Fruit fly (Drosophila melanogaster) whole organism, embryonic: ENCODE measurements around the gene fliI.

Source experiments
- Adf1 ChIP-seq: fragments of 200-800 bp; sonication (Bioruptor generic); IDR thresholded peaks from 2 replicates; pipeline ENCODE4 v1.3.6; 2022; ENCODE audit warnings: missing biosample characterization, missing genetic modification characterization
- C15 ChIP-seq: fragments of 200-800 bp; sonication (Bioruptor generic); IDR thresholded peaks from 3 replicates; pipeline ENCODE4 v1.3.6; 2022; ENCODE audit warnings: missing biosample characterization, missing genetic modification characterization
- CG10321 ChIP-seq: fragments of 200-800 bp; sonication (Bioruptor generic); IDR thresholded peaks from 2 replicates; pipeline ENCODE4 v1.3.6; 2022; ENCODE audit warnings: missing biosample characterization, missing genetic modification characterization
- CG11247 ChIP-seq: fragments of 200-800 bp; sonication (Bioruptor generic); IDR thresholded peaks from 2 replicates; pipeline ENCODE4 v1.3.6; 2022; ENCODE audit warnings: missing biosample characterization, missing genetic modification characterization
- CG12391 ChIP-seq: fragments of 200-800 bp; sonication (Bioruptor generic); optimal IDR thresholded peaks from 3 replicates; lab custom pipeline; 2018; ENCODE audit warnings: missing biosample characterization, mild to moderate bottlenecking, missing genetic modification characterization, moderate library complexity
- CG12659 ChIP-seq: fragments of 200-800 bp; sonication (Bioruptor generic); optimal IDR thresholded peaks from 3 replicates; lab custom pipeline; 2017; ENCODE audit warnings: mild to moderate bottlenecking, missing biosample characterization, missing genetic modification reagents, missing genetic modification characterization
- CG13123 ChIP-seq: fragments of 200-800 bp; sonication (Bioruptor generic); optimal IDR thresholded peaks from 2 replicates; lab custom pipeline; 2016; ENCODE audit warnings: missing biosample characterization, missing genetic modification characterization
- CG1602 ChIP-seq: fragments of 200-800 bp; sonication (Bioruptor generic); optimal IDR thresholded peaks from 3 replicates; lab custom pipeline; 2016; ENCODE audit warnings: missing biosample characterization, missing genetic modification characterization
- CG17612 ChIP-seq: fragments of 200-800 bp; sonication (Bioruptor generic); IDR thresholded peaks from 2 replicates; pipeline ENCODE4 v1.3.6; 2022; ENCODE audit warnings: missing biosample characterization, missing genetic modification characterization
- CG17802 ChIP-seq: fragments of 200-800 bp; sonication (Bioruptor generic); optimal IDR thresholded peaks from 2 replicates; lab custom pipeline; 2018; ENCODE audit warnings: missing biosample characterization, mild to moderate bottlenecking, missing genetic modification characterization, moderate library complexity
- CG18011 ChIP-seq: fragments of 200-800 bp; sonication (Bioruptor generic); optimal IDR thresholded peaks from 2 replicates; lab custom pipeline; 2017; ENCODE audit warnings: missing biosample characterization, missing genetic modification characterization, mild to moderate bottlenecking, moderate library complexity, missing genotype
- CG1832 ChIP-seq: fragments of 200-800 bp; sonication (Bioruptor generic); optimal IDR thresholded peaks from 2 replicates; lab custom pipeline; 2017; ENCODE audit warnings: missing biosample characterization, mild to moderate bottlenecking, missing genetic modification characterization, inconsistent platforms
- CG18599 ChIP-seq: fragments of 200-800 bp; sonication (Bioruptor generic); optimal IDR thresholded peaks from 3 replicates; lab custom pipeline; 2017; ENCODE audit warnings: missing biosample characterization, missing genetic modification characterization, mild to moderate bottlenecking, moderate library complexity, missing genetic modification reagents
- CG31388 ChIP-seq: fragments of 200-800 bp; sonication (Bioruptor generic); optimal IDR thresholded peaks from 2 replicates; lab custom pipeline; 2016; ENCODE audit warnings: missing biosample characterization, missing genetic modification characterization
- CG31441 ChIP-seq: fragments of 200-800 bp; sonication (Bioruptor generic); IDR thresholded peaks from 2 replicates; pipeline ENCODE4 v1.3.6; 2022; ENCODE audit warnings: missing biosample characterization, missing genetic modification characterization
- CG42726 ChIP-seq: fragments of 200-800 bp; sonication (Bioruptor generic); IDR thresholded peaks from 2 replicates; pipeline ENCODE4 v1.3.6; 2022; ENCODE audit warnings: missing biosample characterization, missing genetic modification characterization; ENCODE audit not compliant: partially characterized antibody
- CG4360 ChIP-seq: fragments of 200-800 bp; sonication (Bioruptor generic); IDR thresholded peaks from 2 replicates; pipeline ENCODE4 v1.3.6; 2022; ENCODE audit warnings: missing biosample characterization, missing genetic modification characterization
- CG4854 ChIP-seq: fragments of 200-800 bp; sonication (Bioruptor generic); optimal IDR thresholded peaks from 2 replicates; lab custom pipeline; 2016; ENCODE audit warnings: missing biosample characterization, missing genetic modification characterization, inconsistent platforms
- CG6791 ChIP-seq: fragments of 200-800 bp; sonication (Bioruptor generic); IDR thresholded peaks from 3 replicates; pipeline ENCODE4 v1.3.6; 2022; ENCODE audit warnings: missing biosample characterization, missing genetic modification characterization; ENCODE audit not compliant: partially characterized antibody
- CG7745 ChIP-seq: fragments of 200-800 bp; sonication (Bioruptor generic); optimal IDR thresholded peaks from 2 replicates; lab custom pipeline; 2018; ENCODE audit warnings: missing biosample characterization, mild to moderate bottlenecking, missing genetic modification characterization, moderate library complexity
- CG7928 ChIP-seq: fragments of 200-800 bp; sonication (Bioruptor generic); optimal IDR thresholded peaks from 2 replicates; lab custom pipeline; 2017; ENCODE audit warnings: missing biosample characterization, mild to moderate bottlenecking, missing genetic modification characterization
- CG8359 ChIP-seq: fragments of 200-800 bp; sonication (Bioruptor generic); optimal IDR thresholded peaks from 2 replicates; lab custom pipeline; 2017; ENCODE audit warnings: missing biosample characterization, mild to moderate bottlenecking, missing genetic modification characterization, borderline replicate concordance
- CG8924 ChIP-seq: fragments of 200-800 bp; optimal IDR thresholded peaks from 3 replicates; lab custom pipeline; 2019; ENCODE audit warnings: missing biosample characterization, mild to moderate bottlenecking, missing genetic modification characterization, moderate library complexity
- CG9215 ChIP-seq: fragments of 200-800 bp; sonication (Bioruptor generic); IDR thresholded peaks from 2 replicates; pipeline ENCODE4 v1.3.6; 2022; ENCODE audit warnings: missing biosample characterization, missing genetic modification characterization
- CG9817 ChIP-seq: fragments of 200-800 bp; sonication (Bioruptor generic); optimal IDR thresholded peaks from 2 replicates; lab custom pipeline; 2018; ENCODE audit warnings: missing biosample characterization, mild to moderate bottlenecking, missing genetic modification characterization, moderate library complexity
- Dref ChIP-seq: fragments of 200-800 bp; sonication (Bioruptor generic); IDR thresholded peaks from 2 replicates; pipeline ENCODE4 v1.3.6; 2022; ENCODE audit warnings: missing biosample characterization, missing genetic modification characterization
- Elba2 ChIP-seq: fragments of 200-800 bp; sonication (Bioruptor generic); optimal IDR thresholded peaks from 3 replicates; lab custom pipeline; 2016; ENCODE audit warnings: missing biosample characterization, missing genetic modification characterization
- GATAe ChIP-seq: fragments of 200-800 bp; sonication (Bioruptor generic); conservative IDR thresholded peaks from 2 replicates; pipeline ENCODE4 v1.3.6; 2022; ENCODE audit warnings: missing biosample characterization, missing genetic modification characterization
- Mrtf ChIP-seq: fragments of 200-800 bp; sonication (Bioruptor generic); IDR thresholded peaks from 3 replicates; pipeline ENCODE4 v1.3.6; 2022; ENCODE audit warnings: missing biosample characterization, missing genetic modification characterization
- Ravus ChIP-seq: fragments of 200-800 bp; sonication (Bioruptor generic); IDR thresholded peaks from 2 replicates; pipeline ENCODE4 v1.3.6; 2022; ENCODE audit warnings: missing biosample characterization, missing genetic modification characterization
- Rfx ChIP-seq: fragments of 200-800 bp; sonication (Bioruptor generic); IDR thresholded peaks from 2 replicates; pipeline ENCODE4 v1.3.6; 2022; ENCODE audit warnings: missing biosample characterization, missing genetic modification characterization
- Scr ChIP-seq: fragments of 200-800 bp; sonication (Bioruptor generic); IDR thresholded peaks from 2 replicates; pipeline ENCODE4 v1.3.6; 2022; ENCODE audit warnings: missing biosample characterization, missing genetic modification characterization; ENCODE audit not compliant: partially characterized antibody
- Taf1 ChIP-seq: fragments of 200-800 bp; sonication (Bioruptor generic); IDR thresholded peaks from 2 replicates; pipeline ENCODE4 v1.3.6; 2022; ENCODE audit warnings: missing biosample characterization, missing genetic modification characterization
- Xbp1 ChIP-seq: fragments of 200-800 bp; sonication (Bioruptor generic); optimal IDR thresholded peaks from 3 replicates; lab custom pipeline; 2016; ENCODE audit warnings: missing biosample characterization, mild to moderate bottlenecking, missing genetic modification characterization
- bcd ChIP-seq: fragments of 200-800 bp; sonication (Bioruptor generic); optimal IDR thresholded peaks from 2 replicates; lab custom pipeline; 2017; ENCODE audit warnings: missing biosample characterization, mild to moderate bottlenecking, missing genetic modification characterization
- chn ChIP-seq: fragments of 200-800 bp; sonication (Bioruptor generic); optimal IDR thresholded peaks from 2 replicates; lab custom pipeline; 2016; ENCODE audit warnings: missing biosample characterization, missing genetic modification characterization
- da ChIP-seq: fragments of 200-800 bp; sonication (Bioruptor generic); optimal IDR thresholded peaks from 2 replicates; lab custom pipeline; 2016; ENCODE audit warnings: missing biosample characterization, missing genetic modification characterization
- dmrt11E ChIP-seq: fragments of 200-800 bp; sonication (Bioruptor generic); optimal IDR thresholded peaks from 3 replicates; lab custom pipeline; 2018; ENCODE audit warnings: missing biosample characterization, mild to moderate bottlenecking, missing genetic modification characterization, moderate library complexity
- dysf ChIP-seq: fragments of 200-800 bp; sonication (Bioruptor generic); IDR thresholded peaks from 3 replicates; pipeline ENCODE4 v1.3.6; 2022; ENCODE audit warnings: missing biosample characterization, missing genetic modification characterization
- esg ChIP-seq: fragments of 200-800 bp; sonication (Bioruptor generic); conservative IDR thresholded peaks from 2 replicates; pipeline ENCODE4 v1.3.6; 2022; ENCODE audit warnings: missing biosample characterization, missing genetic modification characterization
- fd64A ChIP-seq: fragments of 200-800 bp; sonication (Bioruptor generic); optimal IDR thresholded peaks from 3 replicates; lab custom pipeline; 2018; ENCODE audit warnings: missing biosample characterization, mild to moderate bottlenecking, missing genetic modification characterization
- fu2 ChIP-seq: fragments of 200-800 bp; sonication (Bioruptor generic); optimal IDR thresholded peaks from 2 replicates; lab custom pipeline; 2016; ENCODE audit warnings: missing biosample characterization, missing genetic modification characterization
- hb ChIP-seq: fragments of 200-800 bp; sonication (Bioruptor generic); IDR thresholded peaks from 3 replicates; pipeline ENCODE4 v1.3.6; 2022; ENCODE audit warnings: missing biosample characterization, missing genetic modification characterization; ENCODE audit not compliant: partially characterized antibody
- mirr ChIP-seq: fragments of 200-800 bp; sonication (Bioruptor generic); optimal IDR thresholded peaks from 3 replicates; lab custom pipeline; 2018; ENCODE audit warnings: missing biosample characterization, mild to moderate bottlenecking, missing genetic modification characterization
- psq ChIP-seq: fragments of 200-800 bp; sonication (Bioruptor generic); optimal IDR thresholded peaks from 2 replicates; lab custom pipeline; 2017; ENCODE audit warnings: missing biosample characterization, missing genetic modification characterization
- sens-2 ChIP-seq: fragments of 200-800 bp; sonication (Bioruptor generic); IDR thresholded peaks from 2 replicates; pipeline ENCODE4 v1.3.6; 2022; ENCODE audit warnings: missing biosample characterization, missing genetic modification characterization
- tio ChIP-seq: fragments of 200-800 bp; sonication (Bioruptor generic); optimal IDR thresholded peaks from 2 replicates; lab custom pipeline; 2017; ENCODE audit warnings: missing biosample characterization, missing genetic modification characterization, inconsistent platforms
- wdn ChIP-seq: fragments of 200-800 bp; sonication (Bioruptor generic); IDR thresholded peaks from 2 replicates; pipeline ENCODE4 v1.3.6; 2022; ENCODE audit warnings: missing biosample characterization, missing genetic modification characterization
- zen ChIP-seq: fragments of 200-800 bp; sonication (Bioruptor generic); optimal IDR thresholded peaks from 3 replicates; lab custom pipeline; 2018; ENCODE audit warnings: missing biosample characterization, mild to moderate bottlenecking, missing genetic modification characterization, moderate library complexity
- zf30C ChIP-seq: fragments of 200-800 bp; sonication (Bioruptor generic); optimal IDR thresholded peaks from 3 replicates; lab custom pipeline; 2018; ENCODE audit warnings: missing biosample characterization, mild to moderate bottlenecking, missing genetic modification characterization

The fliI gene

dm6 chrX:21319202-21319772 lies 20.3 kb upstream of the fliI start, which contains the start of the genes SLIRP1 and anox (continued):
- TF ChIP-seq GATAe (GFP tag; lab: Robert Waterston, UW) (peak; percentile 65), CG42726 (GFP tag; lab: Robert Waterston, UW) (no peak), CG9817 (tag; lab: Kevin White, UChicago) (peak; percentile 85), CG8359 (GFP tag; lab: Kevin White, UChicago) (peak; percentile 66), bcd (peak; percentile 90), CG18599 (peak; percentile 89), CG12659 (GFP tag; lab: Kevin White, UChicago) (peak; percentile 90), CG10321 (GFP tag; lab: Robert Waterston, UW) (peak; percentile 22; the same call in 1 of the 2 replicates), CG18011 (GFP tag; lab: Kevin White, UChicago) (peak; percentile 54), Adf1 (GFP tag; lab: Robert Waterston, UW) (peak; percentile 49), Rfx (GFP tag; lab: Robert Waterston, UW) (peak; percentile 81), zf30C (GFP tag; lab: Kevin White, UChicago) (no peak), esg (GFP tag; lab: Robert Waterston, UW) (peak; percentile 84), dmrt11E (tag; lab: Kevin White, UChicago) (peak; percentile 92), Xbp1 (GFP tag; lab: Kevin White, UChicago) (peak; percentile 88), C15 (GFP tag; lab: Robert Waterston, UW) (peak; percentile 64; the same call in 1 of the 3 replicates), Dref (GFP tag; lab: Robert Waterston, UW) (no peak), fu2 (GFP tag; lab: Kevin White, UChicago) (peak; percentile 68), zen (tag; lab: Kevin White, UChicago) (peak; percentile 80), chn (GFP tag; lab: Kevin White, UChicago) (peak; percentile 59), CG9215 (GFP tag; lab: Robert Waterston, UW) (peak; percentile 77), CG6791 (GFP tag; lab: Robert Waterston, UW) (no peak), CG4360 (no peak), tio (no peak), Mrtf (peak; percentile 60; the same call in 1 of the 3 replicates), dysf (GFP tag; lab: Robert Waterston, UW) (peak; percentile 90), Scr (GFP tag; lab: Robert Waterston, UW) (no peak), CG11247 (GFP tag; lab: Robert Waterston, UW) (peak; percentile 73), CG13123 (GFP tag; lab: Kevin White, UChicago) (peak; percentile 35), CG1832 (GFP tag; lab: Kevin White, UChicago) (no peak), da (no peak), CG17802 (tag; lab: Kevin White, UChicago) (peak; percentile 40), Ravus (GFP tag; lab: Robert Waterston, UW) (peak; percentile 27; the same call in 1 of the 2 replicates), CG31388 (peak; percentile 47), CG4854 (GFP tag; lab: Kevin White, UChicago) (peak; percentile 63), CG12391 (peak; percentile 93), wdn (peak; percentile 38; the same call in 1 of the 2 replicates), CG17612 (GFP tag; lab: Robert Waterston, UW) (no peak), CG1602 (GFP tag; lab: Kevin White, UChicago) (peak; percentile 89), sens-2 (no peak), CG7745 (tag; lab: Kevin White, UChicago) (no peak), mirr (GFP tag; lab: Kevin White, UChicago) (peak; percentile 58), Elba2 (no peak), hb (no peak), CG8924 (tag; lab: Kevin White, UChicago) (peak; percentile 92), CG31441 (peak; percentile 89), psq (GFP tag; lab: Kevin White, UChicago) (peak; percentile 66), fd64A (GFP tag; lab: Kevin White, UChicago) (peak; percentile 24), CG7928 (GFP tag; lab: Kevin White, UChicago) (peak; percentile 55), Taf1 (GFP tag; lab: Robert Waterston, UW) (peak; percentile 64; the same call in 1 of the 2 replicates)
